Worm (Caenorhabditis elegans) whole organism, mixed stage, embryonic: ENCODE data around the gene M176.16.

Experiments
- blmp-1 ChIP-seq: fragments of 150-350 bp; optimal IDR thresholded peaks from 2 replicates; lab custom pipeline; 2014; ENCODE audit warnings: missing biosample characterization, missing genetic modification characterization
- ceh-43 ChIP-seq: fragments of 200-800 bp; sonication (Bioruptor generic); optimal IDR thresholded peaks from 2 replicates; lab custom pipeline; 2018; ENCODE audit warnings: mild to moderate bottlenecking, missing genetic modification characterization, moderate library complexity, missing compliant biosample characterization
- ceh-83 ChIP-seq: fragments of 200-800 bp; sonication (Bioruptor generic); optimal IDR thresholded peaks from 2 replicates; lab custom pipeline; 2018; ENCODE audit warnings: mild to moderate bottlenecking, missing genetic modification characterization, missing compliant biosample characterization
- ces-1 ChIP-seq: fragments of 150-350 bp; optimal IDR thresholded peaks from 2 replicates; lab custom pipeline; 2014; ENCODE audit warnings: missing biosample characterization, missing genetic modification reagents, missing genetic modification characterization
- elt-1 ChIP-seq: sonication (generic microtip); optimal IDR thresholded peaks from 2 replicates; lab custom pipeline; 2017; ENCODE audit warnings: missing genetic modification characterization, mild to moderate bottlenecking, missing compliant biosample characterization, antibody characterized with exemption, moderate library complexity, borderline replicate concordance; ENCODE audit not compliant: insufficient read depth
- lin-13 ChIP-seq: fragments of 150-350 bp; optimal IDR thresholded peaks from 2 replicates; lab custom pipeline; 2014; ENCODE audit warnings: missing biosample characterization, missing genetic modification characterization
- lin-32 ChIP-seq: fragments of 200-800 bp; sonication (Bioruptor generic); optimal IDR thresholded peaks from 2 replicates; lab custom pipeline; 2018; ENCODE audit warnings: mild to moderate bottlenecking, missing genetic modification characterization, missing compliant biosample characterization
- nhr-12 ChIP-seq: fragments of 150-350 bp; optimal IDR thresholded peaks from 2 replicates; lab custom pipeline; 2014; ENCODE audit warnings: missing biosample characterization, missing genetic modification characterization
- snpc-4 ChIP-seq: fragments of 150-350 bp; optimal IDR thresholded peaks from 2 replicates; lab custom pipeline; 2014; ENCODE audit warnings: missing biosample characterization, missing genetic modification characterization
- unc-39 ChIP-seq: fragments of 150-350 bp; optimal IDR thresholded peaks from 2 replicates; lab custom pipeline; 2014; ENCODE audit warnings: missing biosample characterization, missing genetic modification characterization
- unc-62 ChIP-seq: fragments of 150-350 bp; optimal IDR thresholded peaks from 2 replicates; lab custom pipeline; 2014; ENCODE audit warnings: missing biosample characterization, missing genetic modification reagents, missing genetic modification characterization
- zip-8 ChIP-seq: fragments of 150-350 bp; optimal IDR thresholded peaks from 2 replicates; lab custom pipeline; 2014; ENCODE audit warnings: missing biosample characterization, missing genetic modification characterization
- ztf-11 ChIP-seq: fragments of 150-350 bp; optimal IDR thresholded peaks from 2 replicates; lab custom pipeline; 2014; ENCODE audit warnings: missing biosample characterization, missing genetic modification characterization

DNA sequence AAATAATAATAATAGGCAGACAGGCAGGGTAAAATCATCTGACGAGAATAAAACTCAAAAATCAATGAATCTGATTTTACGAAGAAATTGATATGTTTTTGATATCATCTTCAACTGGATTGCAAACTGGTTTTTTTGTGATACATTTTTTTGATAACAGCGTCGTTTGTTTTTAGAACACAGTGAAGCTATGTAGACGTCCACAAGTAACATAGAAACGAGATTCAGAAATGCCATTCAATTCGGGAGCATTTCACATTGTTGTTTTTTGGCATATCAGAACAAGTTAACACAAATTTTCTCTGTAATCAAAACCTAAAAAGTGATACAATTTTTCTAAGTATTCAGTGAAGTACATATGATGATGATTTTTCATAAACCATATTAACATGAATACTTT lies 19.9 kb downstream of the M176.16 start, which contains the start of gene chil-13:
- TF ChIP-seq ces-1 (GFP tag; lab: Kevin White, UChicago) (no peak), lin-13 (tag; lab: Kevin White, UChicago) (no peak), unc-62 (no peak), ztf-11 (tag; lab: Kevin White, UChicago) (no peak), snpc-4 (tag; lab: Kevin White, UChicago) (no peak), blmp-1 (tag; lab: Kevin White, UChicago) (no peak), zip-8 (tag; lab: Kevin White, UChicago) (no peak), lin-32 (GFP tag; lab: Kevin White, UChicago) (no peak), ceh-83 (no peak), unc-39 (tag; lab: Kevin White, UChicago) (no peak), ceh-43 (GFP tag; lab: Kevin White, UChicago) (no peak), nhr-12 (tag; lab: Kevin White, UChicago) (no peak), elt-1 (tag; lab: Kevin White, UChicago) (no peak)
